Fruit fly (Drosophila melanogaster): ENCODE measurements around the gene Nubp2.

Nubp2 gene

DNA sequence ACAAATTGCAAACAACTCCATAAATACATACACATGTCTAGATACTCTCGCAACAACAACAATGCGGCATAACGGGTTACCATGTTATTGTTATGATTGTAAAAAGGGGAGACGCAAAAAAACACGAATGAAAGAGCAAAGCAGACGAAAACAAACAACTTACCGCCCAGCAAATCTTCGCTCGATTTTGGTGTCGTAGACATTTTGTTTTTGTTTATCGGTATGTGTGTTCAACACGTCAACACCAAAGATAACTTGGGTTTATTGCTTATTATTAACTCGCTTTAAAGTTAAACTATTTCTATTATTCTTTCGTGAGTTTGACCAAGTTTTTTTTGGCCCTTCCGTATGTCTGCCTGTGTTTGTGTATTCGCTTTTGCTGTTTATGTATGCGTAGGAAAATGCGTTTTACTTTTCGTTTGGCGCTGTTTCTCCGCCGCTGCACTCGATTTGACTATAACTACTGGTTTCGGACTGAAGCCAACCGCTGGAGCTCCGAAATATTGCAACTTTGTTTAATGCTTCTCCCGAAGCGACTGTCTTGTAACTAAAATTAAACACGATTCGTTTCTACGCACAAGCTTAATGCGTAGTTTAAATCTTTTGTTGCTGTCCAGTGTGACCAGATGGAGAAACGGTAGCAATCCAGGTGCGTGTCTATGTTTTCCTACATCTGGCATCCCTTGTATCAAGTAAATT is 7.4 kb upstream of the Nubp2 start, which contains the start of gene BNIP3 (continued):
- TF ChIP-seq CG13287 (GFP tag; IDR thresholded peaks at IDR 0.05; ENCODE audit: partially characterized antibody) (no peak; the same call in 1 of the 2 replicates), schlank (tag; optimal IDR thresholded peaks at IDR 0.05) (no peak), Awh (GFP tag; IDR thresholded peaks at IDR 0.05) (no peak), CG33557 (GFP tag; optimal IDR thresholded peaks at IDR 0.05) (no peak), lola (GFP tag; optimal IDR thresholded peaks at IDR 0.05) (no peak), nau (GFP tag; optimal IDR thresholded peaks at IDR 0.05) (no peak), sc (optimal IDR thresholded peaks at IDR 0.05) (no peak), sc (GFP tag; optimal IDR thresholded peaks at IDR 0.05) (no peak), zen2 (GFP tag; IDR thresholded peaks at IDR 0.05; ENCODE audit: partially characterized antibody) (no peak), tup (GFP tag; optimal IDR thresholded peaks at IDR 0.05) (no peak), her (GFP tag; optimal IDR thresholded peaks at IDR 0.05) (no peak), hth (optimal IDR thresholded peaks at IDR 0.05) (no peak), luna (GFP tag; optimal IDR thresholded peaks at IDR 0.05) (no peak), CG3163 (GFP tag; optimal IDR thresholded peaks at IDR 0.05) (no peak), onecut (GFP tag; IDR thresholded peaks at IDR 0.05) (peak; percentile 13; the same call in 1 of the 2 replicates), az2 (GFP tag; optimal IDR thresholded peaks at IDR 0.05) (no peak), pum (GFP tag; optimal IDR thresholded peaks at IDR 0.05) (no peak), vfl (GFP tag; optimal IDR thresholded peaks at IDR 0.05) (no peak), grn (GFP tag; optimal IDR thresholded peaks at IDR 0.05) (no peak), HmgD (GFP tag; optimal IDR thresholded peaks at IDR 0.05) (no peak), CG7963 (GFP tag; IDR thresholded peaks at IDR 0.05; ENCODE audit: partially characterized antibody) (no peak), kay (GFP tag; optimal IDR thresholded peaks at IDR 0.05) (no peak), CG18011 (GFP tag; optimal IDR thresholded peaks at IDR 0.05) (no peak), Max (GFP tag; optimal IDR thresholded peaks at IDR 0.05) (no peak), CG6683 (GFP tag; optimal IDR thresholded peaks at IDR 0.05) (no peak), pan (optimal IDR thresholded peaks at IDR 0.05) (no peak), pan (GFP tag; optimal IDR thresholded peaks at IDR 0.05 in 1 of 2, IDR thresholded peaks at IDR 0.05 in 1 of 2) (no peak), CG33213 (GFP tag; optimal IDR thresholded peaks at IDR 0.05) (no peak), CG18619 (GFP tag; optimal IDR thresholded peaks at IDR 0.05) (peak; percentile 27), CG10321 (GFP tag; IDR thresholded peaks at IDR 0.05) (no peak), Dp (GFP tag; optimal IDR thresholded peaks at IDR 0.05) (peak; percentile 78), stc (GFP tag; IDR thresholded peaks at IDR 0.05) (no peak), Sin3A (optimal IDR thresholded peaks at IDR 0.05) (no peak), MBD-R2 (GFP tag; IDR thresholded peaks at IDR 0.05) (peak; percentile 23; the same call in 1 of the 2 replicates), HLH4C (GFP tag; IDR thresholded peaks at IDR 0.05; ENCODE audit: partially characterized antibody) (no peak), CG15514 (GFP tag; optimal IDR thresholded peaks at IDR 0.05) (peak; percentile 30), CG7372 (GFP tag; IDR thresholded peaks at IDR 0.05) (no peak), Hr3 (GFP tag; optimal IDR thresholded peaks at IDR 0.05) (no peak), CG11695 (GFP tag; IDR thresholded peaks at IDR 0.05) (no peak), wek (GFP tag; optimal IDR thresholded peaks at IDR 0.05) (peak; percentile 3), ab (GFP tag; optimal IDR thresholded peaks at IDR 0.05) (no peak), fd96Cb (tag; optimal IDR thresholded peaks at IDR 0.05) (no peak), jigr1 (GFP tag; IDR thresholded peaks at IDR 0.05) (no peak), E2f2 (GFP tag; IDR thresholded peaks at IDR 0.05) (peak; percentile 85), CG30431 (GFP tag; optimal IDR thresholded peaks at IDR 0.05) (no peak), kni (GFP tag; optimal IDR thresholded peaks at IDR 0.05) (peak; percentile 5), Adf1 (GFP tag; IDR thresholded peaks at IDR 0.05) (no peak), Sry-δ (GFP tag; optimal IDR thresholded peaks at IDR 0.05) (no peak), ken (GFP tag; IDR thresholded peaks at IDR 0.05) (no peak), wor (GFP tag; IDR thresholded peaks at IDR 0.05) (no peak), al (GFP tag; IDR thresholded peaks at IDR 0.05) (no peak)

Data from whole organism, embryonic.